Worm (Caenorhabditis elegans) whole organism, late embryonic: Measurements from ENCODE around the gene str-208.
A peak's percentile ranks its signal among the peaks of the same experiment; 100 is the strongest.

Source experiments
- C38D4.7 ChIP-seq: fragments of 200-800 bp; sonication (Bioruptor generic); optimal IDR thresholded peaks from 2 replicates; lab custom pipeline; 2018; ENCODE audit warnings: mild to moderate bottlenecking, missing genetic modification characterization, moderate library complexity, missing compliant biosample characterization
- K09A11.1 ChIP-seq: sonication (generic microtip); optimal IDR thresholded peaks from 2 replicates; lab custom pipeline; 2017; ENCODE audit warnings: antibody characterized with exemption, mild to moderate bottlenecking, missing genetic modification characterization, missing compliant biosample characterization; ENCODE audit not compliant: insufficient read depth
- T23F11.4 ChIP-seq: fragments of 200-800 bp; sonication (Bioruptor generic); optimal IDR thresholded peaks from 2 replicates; lab custom pipeline; 2018; ENCODE audit warnings: mild to moderate bottlenecking, missing genetic modification characterization, missing compliant biosample characterization
- Y22D7AL.16 ChIP-seq: sonication (generic microtip); optimal IDR thresholded peaks from 2 replicates; lab custom pipeline; 2016; ENCODE audit warnings: missing genetic modification characterization, missing compliant biosample characterization
- ama-1 ChIP-seq: fragments of 150-350 bp; optimal IDR thresholded peaks from 2 replicates; lab custom pipeline; 2014
- ceh-14 ChIP-seq: sonication (generic microtip); optimal IDR thresholded peaks from 2 replicates; lab custom pipeline; 2016; ENCODE audit warnings: missing genotype, missing genetic modification characterization, missing compliant biosample characterization
- ceh-24 ChIP-seq: sonication (generic microtip); optimal IDR thresholded peaks from 2 replicates; lab custom pipeline; 2016; ENCODE audit warnings: mild to moderate bottlenecking, missing genetic modification characterization, missing compliant biosample characterization
- ceh-34 ChIP-seq: sonication (generic microtip); optimal IDR thresholded peaks from 2 replicates; lab custom pipeline; 2016; ENCODE audit warnings: mild to moderate bottlenecking, missing genetic modification characterization, missing compliant biosample characterization
- ceh-45 ChIP-seq: fragments of 200-800 bp; sonication (Bioruptor generic); IDR thresholded peaks from 2 replicates; pipeline ENCODE4 v1.3.6; 2022; ENCODE audit warnings: missing genetic modification reagents, missing genetic modification characterization, missing compliant biosample characterization
- ceh-6 ChIP-seq: fragments of 200-800 bp; sonication (Bioruptor generic); optimal IDR thresholded peaks from 2 replicates; lab custom pipeline; 2018; ENCODE audit warnings: mild to moderate bottlenecking, missing genetic modification characterization, missing compliant biosample characterization
- ceh-9 ChIP-seq: sonication (generic microtip); optimal IDR thresholded peaks from 2 replicates; lab custom pipeline; 2016; ENCODE audit warnings: mild to moderate bottlenecking, missing genetic modification characterization, inconsistent platforms, missing compliant biosample characterization
- che-1 ChIP-seq: sonication (generic microtip); optimal IDR thresholded peaks from 2 replicates; lab custom pipeline; 2016; ENCODE audit warnings: mild to moderate bottlenecking, missing genetic modification characterization, missing compliant biosample characterization
- dmd-4 ChIP-seq: sonication (generic microtip); optimal IDR thresholded peaks from 2 replicates; lab custom pipeline; 2016; ENCODE audit warnings: borderline replicate concordance, missing genetic modification characterization, missing compliant biosample characterization
- dve-1 ChIP-seq: sonication (generic microtip); optimal IDR thresholded peaks from 2 replicates; lab custom pipeline; 2017; ENCODE audit warnings: antibody characterized with exemption, mild to moderate bottlenecking, missing genetic modification characterization, missing compliant biosample characterization
- elt-2 ChIP-seq: sonication (generic microtip); optimal IDR thresholded peaks from 2 replicates; lab custom pipeline; 2016; ENCODE audit warnings: missing genetic modification reagents, missing genetic modification characterization, missing compliant biosample characterization
- fax-1 ChIP-seq: sonication (generic microtip); optimal IDR thresholded peaks from 2 replicates; lab custom pipeline; 2016; ENCODE audit warnings: missing genotype, missing genetic modification characterization, missing compliant biosample characterization
- gmeb-2 ChIP-seq: sonication (generic microtip); optimal IDR thresholded peaks from 2 replicates; lab custom pipeline; 2016; ENCODE audit warnings: missing genetic modification characterization, inconsistent platforms, missing compliant biosample characterization
- hlh-13 ChIP-seq: fragments of 200-800 bp; sonication (Bioruptor generic); optimal IDR thresholded peaks from 2 replicates; lab custom pipeline; 2018; ENCODE audit warnings: mild to moderate bottlenecking, missing genetic modification characterization, missing compliant biosample characterization
- hlh-15 ChIP-seq: sonication (generic microtip); optimal IDR thresholded peaks from 2 replicates; lab custom pipeline; 2016; ENCODE audit warnings: missing genetic modification characterization, missing compliant biosample characterization
- hlh-8 ChIP-seq: sonication (generic microtip); optimal IDR thresholded peaks from 2 replicates; lab custom pipeline; 2016; ENCODE audit warnings: missing genotype, missing genetic modification characterization, missing compliant biosample characterization
- mec-3 ChIP-seq: sonication (generic microtip); optimal IDR thresholded peaks from 2 replicates; lab custom pipeline; 2016; ENCODE audit warnings: borderline replicate concordance, missing genetic modification characterization, missing compliant biosample characterization
- npax-4 ChIP-seq: sonication (generic microtip); optimal IDR thresholded peaks from 2 replicates; lab custom pipeline; 2016; ENCODE audit warnings: missing genetic modification characterization, missing compliant biosample characterization
- pat-9 ChIP-seq: fragments of 200-800 bp; sonication (Bioruptor generic); optimal IDR thresholded peaks from 2 replicates; lab custom pipeline; 2018; ENCODE audit warnings: mild to moderate bottlenecking, missing genetic modification characterization, moderate library complexity, missing compliant biosample characterization
- pax-1 ChIP-seq: fragments of 150-350 bp; optimal IDR thresholded peaks from 2 replicates; lab custom pipeline; 2014; ENCODE audit warnings: missing biosample characterization, missing genetic modification characterization
- pha-2 ChIP-seq: sonication (generic microtip); optimal IDR thresholded peaks from 2 replicates; lab custom pipeline; 2017; ENCODE audit warnings: mild to moderate bottlenecking, missing genetic modification characterization, missing compliant biosample characterization
- pros-1 ChIP-seq: fragments of 150-350 bp; optimal IDR thresholded peaks from 2 replicates; lab custom pipeline; 2014; ENCODE audit warnings: missing biosample characterization, missing genetic modification reagents, missing genetic modification characterization
- sdc-2 ChIP-seq: sonication (generic microtip); optimal IDR thresholded peaks from 2 replicates; lab custom pipeline; 2016; ENCODE audit warnings: missing genotype, missing genetic modification characterization, missing compliant biosample characterization
- syd-9 ChIP-seq: sonication (generic microtip); optimal IDR thresholded peaks from 2 replicates; lab custom pipeline; 2016; ENCODE audit warnings: mild to moderate bottlenecking, missing genetic modification characterization, moderate library complexity, missing compliant biosample characterization
- tbx-7 ChIP-seq: sonication (generic microtip); optimal IDR thresholded peaks from 2 replicates; lab custom pipeline; 2016; ENCODE audit warnings: missing genotype, missing genetic modification characterization, missing compliant biosample characterization
- ttx-3 ChIP-seq: sonication (generic microtip); optimal IDR thresholded peaks from 2 replicates; lab custom pipeline; 2016; ENCODE audit warnings: missing genetic modification reagents, missing genetic modification characterization, missing compliant biosample characterization
- unc-3 ChIP-seq, 2 experiments: fragments of 200-800 bp in 1 of 2; sonication (Bioruptor generic) in 1 of 2; sonication (generic microtip) in 1 of 2; conservative IDR thresholded peaks in 1 of 2; optimal IDR thresholded peaks in 1 of 2; 2 replicates each; pipeline versions ENCODE4 v1.3.6 to Lab custom; 2016 to 2022; ENCODE audit warnings: missing compliant biosample characterization in 2 of 2, missing genetic modification characterization in 2 of 2, missing genetic modification reagents in 1 of 2
- unc-42 ChIP-seq: sonication (generic microtip); optimal IDR thresholded peaks from 2 replicates; lab custom pipeline; 2016; ENCODE audit warnings: missing genotype, missing genetic modification characterization, missing compliant biosample characterization
- unc-55 ChIP-seq: sonication (generic microtip); optimal IDR thresholded peaks from 2 replicates; lab custom pipeline; 2017; ENCODE audit warnings: missing biosample characterization, missing genetic modification reagents, missing genetic modification characterization
- unc-86 ChIP-seq: sonication (generic microtip); optimal IDR thresholded peaks from 2 replicates; lab custom pipeline; 2016; ENCODE audit warnings: missing genetic modification characterization, missing compliant biosample characterization
- zip-5 ChIP-seq: sonication (generic microtip); optimal IDR thresholded peaks from 2 replicates; lab custom pipeline; 2016; ENCODE audit warnings: missing genetic modification characterization, missing compliant biosample characterization

str-208 gene

ce11 chrV:4956529-4956928, at the start of gene str-208:
Gene str-208 (plus strand): TSS chrV:4956829.
- TF ChIP-seq pax-1 (tag; lab: Kevin White, UChicago) (no peak), pat-9 (no peak), che-1 (no peak), dve-1 (tag; lab: Kevin White, UChicago) (no peak), hlh-8 (tag; lab: Kevin White, UChicago) (no peak), ama-1 (lab: Kevin White, UChicago) (no peak), ceh-6 (no peak), ceh-14 (tag; lab: Kevin White, UChicago) (no peak), zip-5 (tag; lab: Kevin White, UChicago) (no peak), K09A11.1 (tag; lab: Kevin White, UChicago) (no peak), pros-1 (tag; lab: Kevin White, UChicago) (no peak), gmeb-2 (tag; lab: Kevin White, UChicago) (no peak), dmd-4 (no peak), unc-86 (tag; lab: Kevin White, UChicago) (no peak), ttx-3 (tag; lab: Kevin White, UChicago) (no peak), ceh-24 (tag; lab: Kevin White, UChicago) (no peak)

DNA sequence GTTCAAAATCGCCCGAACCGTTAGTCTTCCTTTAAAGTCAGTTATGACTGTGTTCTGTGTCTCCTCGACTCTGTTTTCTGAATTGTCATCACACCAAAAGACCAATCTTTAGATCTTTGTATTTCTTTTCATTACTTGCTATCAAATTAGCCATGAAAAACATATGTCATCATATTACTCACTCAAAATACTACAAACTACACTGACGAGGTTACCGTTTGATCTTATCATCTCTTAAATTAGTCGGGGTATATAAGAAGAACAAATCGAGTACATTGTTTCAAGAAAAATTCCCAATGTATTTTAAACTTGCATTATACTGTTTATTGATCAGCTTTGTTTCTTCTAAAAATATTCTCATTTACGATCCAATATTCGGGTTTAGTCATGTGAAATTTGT, 48.0 kb upstream of the str-208 start, which contains the start of gene ugt-13:
Gene ugt-13 (plus strand): TSS at position 294 of the 400 bp plus-strand sequence.
- TF ChIP-seq syd-9 (no peak), unc-42 (tag; lab: Kevin White, UChicago) (no peak), unc-3 (GFP tag; conservative IDR thresholded peaks at IDR 0.05; lab: Robert Waterston, UW) (no peak), unc-3 (tag; optimal IDR thresholded peaks at IDR 0.05; lab: Kevin White, UChicago) (no peak), C38D4.7 (GFP tag; lab: Kevin White, UChicago) (no peak), elt-2 (no peak), pat-9 (no peak), zip-5 (tag; lab: Kevin White, UChicago) (no peak)

DNA sequence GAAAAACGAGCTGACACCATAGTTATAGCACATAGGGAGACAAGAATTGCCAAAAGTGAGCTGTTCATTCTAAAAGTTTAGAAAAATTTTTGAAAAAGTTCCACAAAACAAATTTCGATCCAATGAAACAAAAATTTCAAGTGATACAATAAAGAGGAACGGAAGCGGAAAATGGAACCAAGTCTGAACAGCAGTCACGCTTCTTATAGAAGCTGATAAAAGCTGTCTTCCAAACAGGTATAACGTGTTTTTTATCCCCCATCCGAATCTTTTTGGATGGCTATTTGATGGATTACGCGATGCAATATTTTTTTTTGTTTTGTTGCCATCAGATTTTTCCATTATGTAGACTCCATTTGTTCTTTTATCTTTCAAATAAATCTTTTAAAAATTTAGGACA, 44.3 kb upstream of the str-208 start, which contains the start of gene H23N18.5:
Gene H23N18.5 (minus strand): TSS at position 69 of the 400 bp plus-strand sequence.
- no peak for TF ChIP-seq ceh-34
- TF ChIP-seq ceh-9 (tag; lab: Kevin White, UChicago) = no peak

DNA sequence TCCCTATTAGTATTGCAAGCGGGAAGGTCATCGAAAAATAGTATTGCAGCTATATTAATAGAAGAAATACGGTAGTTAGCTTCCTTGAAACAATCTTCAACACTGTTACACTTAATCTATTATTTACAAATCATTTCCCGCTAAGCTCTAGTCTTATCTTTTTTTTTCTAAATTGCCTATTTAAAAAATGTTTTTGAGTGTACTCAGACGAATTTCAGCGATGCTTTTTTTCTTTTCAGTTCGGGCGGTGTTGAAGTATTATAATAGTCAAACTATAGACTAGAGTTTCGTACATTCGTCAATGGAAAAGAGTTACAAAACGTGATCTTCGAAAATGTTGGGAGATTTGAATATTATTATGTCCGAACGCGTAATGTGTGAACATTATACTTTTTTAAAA, 42.8 kb upstream of the str-208 start:
- TF ChIP-seq hlh-15 (no peak), ceh-45 (GFP tag; lab: Robert Waterston, UW) (no peak), zip-5 (tag; lab: Kevin White, UChicago) (no peak), T23F11.4 (GFP tag; lab: Kevin White, UChicago) (no peak), mec-3 (tag; lab: Kevin White, UChicago) (no peak), pros-1 (tag; lab: Kevin White, UChicago) (no peak), unc-86 (tag; lab: Kevin White, UChicago) (no peak), Y22D7AL.16 (tag; lab: Kevin White, UChicago) (no peak), unc-55 (GFP tag; lab: Kevin White, UChicago) (no peak), che-1 (no peak), sdc-2 (no peak), fax-1 (tag; lab: Kevin White, UChicago) (no peak), ceh-34 (no peak), npax-4 (tag; lab: Kevin White, UChicago) (no peak), hlh-8 (tag; lab: Kevin White, UChicago) (no peak), hlh-13 (GFP tag; lab: Kevin White, UChicago) (no peak), tbx-7 (tag; lab: Kevin White, UChicago) (no peak)

- TF ChIP-seq pha-2 (tag; lab: Kevin White, UChicago) (no peak), K09A11.1 (tag; lab: Kevin White, UChicago) (no peak), elt-2 (peak; percentile 60)
Observed at ce11 chrV:4914879-4915278, 41.8 kb upstream of the str-208 start, which contains the start of gene H23N18.6. Gene H23N18.6 (minus strand): TSS chrV:4915079.
